Fruit fly (Drosophila melanogaster): Measurements from ENCODE around the gene CG11756.
A peak's percentile ranks its signal among the peaks of the same experiment; 100 is the strongest.

Gene CG11756

DNA sequence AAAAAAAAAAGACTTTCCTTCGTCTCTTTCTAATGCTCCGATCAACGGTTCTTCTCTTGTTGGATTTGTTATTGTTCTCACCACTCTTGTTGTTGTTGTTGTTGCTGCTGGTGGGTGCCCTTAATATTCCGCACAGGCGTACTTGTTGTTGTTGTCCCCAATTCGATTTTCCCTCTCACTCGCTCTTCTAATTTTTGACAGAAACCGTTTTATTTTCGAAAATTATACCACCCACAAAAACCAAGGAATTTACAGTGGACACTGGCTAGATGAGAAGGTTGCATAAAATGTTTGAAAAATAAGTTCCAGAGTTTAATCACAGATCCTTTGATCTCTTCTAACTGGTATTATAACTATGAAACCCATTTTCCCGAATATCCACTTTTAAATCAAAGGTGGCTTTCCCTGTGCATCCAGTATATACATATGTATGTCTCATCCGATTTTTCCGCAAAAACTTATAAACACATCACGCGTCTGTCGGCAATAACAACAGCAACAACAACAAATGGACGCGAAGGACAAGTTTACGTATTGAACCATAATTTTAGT is 43.5 kb downstream of the CG11756 start (continued):
- TF ChIP-seq CG4328 (GFP tag; optimal IDR thresholded peaks at IDR 0.05) (no peak), tgo (GFP tag; IDR thresholded peaks at IDR 0.05) (peak; percentile 44; the same call in 1 of the 3 replicates), Stat92E (GFP tag; optimal IDR thresholded peaks at IDR 0.05) (no peak), CG9876 (GFP tag; optimal IDR thresholded peaks at IDR 0.05) (no peak), Kr (GFP tag; optimal IDR thresholded peaks at IDR 0.05) (no peak), sug (tag; optimal IDR thresholded peaks at IDR 0.05) (peak; percentile 11), ftz-f1 (GFP tag; optimal IDR thresholded peaks at IDR 0.05) (no peak), ssp (GFP tag; IDR thresholded peaks at IDR 0.05) (peak; percentile 35; the same call in 1 of the 2 replicates), fd96Cb (tag; optimal IDR thresholded peaks at IDR 0.05) (peak; percentile 32), Ptx1 (GFP tag; IDR thresholded peaks at IDR 0.05) (peak; percentile 78), CG7928 (GFP tag; optimal IDR thresholded peaks at IDR 0.05) (no peak), Eip74EF (GFP tag; optimal IDR thresholded peaks at IDR 0.05) (no peak), CG3995 (GFP tag; optimal IDR thresholded peaks at IDR 0.05) (no peak), gfzf (GFP tag; optimal IDR thresholded peaks at IDR 0.05) (no peak), mam (GFP tag; optimal IDR thresholded peaks at IDR 0.05) (peak; percentile 19), CG4707 (GFP tag; optimal IDR thresholded peaks at IDR 0.05) (no peak), CG10959 (GFP tag; IDR thresholded peaks at IDR 0.05) (no peak), Oli (tag; optimal IDR thresholded peaks at IDR 0.05) (no peak), CG17328 (GFP tag; IDR thresholded peaks at IDR 0.05) (peak; percentile 45; the same call in 1 of the 2 replicates), Fer3 (tag; optimal IDR thresholded peaks at IDR 0.05) (peak; percentile 57), bigmax (GFP tag; optimal IDR thresholded peaks at IDR 0.05) (no peak), lab (GFP tag; optimal IDR thresholded peaks at IDR 0.05) (peak; percentile 58), BEAF-32 (GFP tag; optimal IDR thresholded peaks at IDR 0.05) (no peak), NfI (GFP tag; optimal IDR thresholded peaks at IDR 0.05) (peak; percentile 31), CG7786 (GFP tag; optimal IDR thresholded peaks at IDR 0.05) (peak; percentile 16), CG3163 (GFP tag; optimal IDR thresholded peaks at IDR 0.05) (no peak), sob (GFP tag; IDR thresholded peaks at IDR 0.05) (peak; percentile 32; the same call in 1 of the 2 replicates), HLH3B (GFP tag; IDR thresholded peaks at IDR 0.05) (peak; percentile 44; the same call in 1 of the 2 replicates), maf-S (GFP tag; optimal IDR thresholded peaks at IDR 0.05) (no peak), Hr3 (GFP tag; optimal IDR thresholded peaks at IDR 0.05) (no peak), CG14441 (GFP tag; IDR thresholded peaks at IDR 0.05) (peak; percentile 78), CG12391 (tag; optimal IDR thresholded peaks at IDR 0.05) (peak; percentile 5), CG8359 (GFP tag; optimal IDR thresholded peaks at IDR 0.05; ENCODE audit: borderline replicate concordance) (no peak), Ravus (GFP tag; IDR thresholded peaks at IDR 0.05) (peak; percentile 38), Dip3 (GFP tag; optimal IDR thresholded peaks at IDR 0.05) (peak; percentile 19), Scr (GFP tag; IDR thresholded peaks at IDR 0.05; ENCODE audit: partially characterized antibody) (no peak), sens (GFP tag) (peak; percentile 77), fd64A (GFP tag; optimal IDR thresholded peaks at IDR 0.05) (no peak), Asciz (GFP tag; optimal IDR thresholded peaks at IDR 0.05) (no peak), CG4730 (GFP tag; IDR thresholded peaks at IDR 0.05) (peak; percentile 57), CG12769 (tag; optimal IDR thresholded peaks at IDR 0.05) (peak; percentile 53), Rfx (GFP tag; IDR thresholded peaks at IDR 0.05) (peak; percentile 87), CG13894 (tag; optimal IDR thresholded peaks at IDR 0.05) (no peak), en (GFP tag; optimal IDR thresholded peaks at IDR 0.05) (no peak), MESR4 (GFP tag; optimal IDR thresholded peaks at IDR 0.05) (no peak), CG12942 (GFP tag; optimal IDR thresholded peaks at IDR 0.05) (no peak), CG14014 (GFP tag; IDR thresholded peaks at IDR 0.05) (peak; percentile 50; the same call in 1 of the 2 replicates), chn (GFP tag; optimal IDR thresholded peaks at IDR 0.05) (no peak), CG4424 (GFP tag; optimal IDR thresholded peaks at IDR 0.05) (no peak), hb (GFP tag; IDR thresholded peaks at IDR 0.05; ENCODE audit: partially characterized antibody) (no peak)
